Fruit fly (Drosophila melanogaster): ENCODE measurements around the gene Akap200.
A peak's percentile ranks its signal among the peaks of the same experiment; 100 is the strongest.

Akap200 gene

DNA sequence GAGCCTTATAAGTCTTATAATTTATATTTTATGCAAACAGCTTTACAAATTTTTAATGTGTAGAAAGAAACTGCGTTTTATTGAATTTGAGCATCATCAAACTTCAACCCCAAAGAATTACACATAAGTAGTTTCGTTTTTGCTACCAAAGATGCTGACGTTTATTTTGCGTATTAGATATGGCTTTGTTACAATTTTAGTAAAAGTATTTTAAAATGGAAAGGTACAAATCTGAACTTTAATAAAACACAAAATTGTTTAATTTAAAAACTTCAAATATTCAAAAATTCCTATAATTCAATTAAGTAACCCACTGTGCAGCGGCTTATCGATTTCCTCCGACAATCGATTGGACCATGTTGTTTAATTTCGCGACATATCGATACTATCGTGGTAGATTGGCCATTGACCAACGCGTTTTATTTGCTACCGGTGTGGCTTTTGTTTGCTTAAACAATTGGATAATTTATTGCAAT lies 48.7 kb downstream of the Akap200 start, which contains the start of gene prg (continued):
- TF ChIP-seq gcm (GFP tag; optimal IDR thresholded peaks at IDR 0.05): peak; percentile 45
- no peak for TF ChIP-seq kni (GFP tag; optimal IDR thresholded peaks at IDR 0.05)
- TF ChIP-seq scrt (GFP tag; optimal IDR thresholded peaks at IDR 0.05): no peak
- TF ChIP-seq ewg (GFP tag; optimal IDR thresholded peaks at IDR 0.05): peak; percentile 19
- TF ChIP-seq CG15269 (tag; optimal IDR thresholded peaks at IDR 0.05): peak; percentile 68
- no peak for TF ChIP-seq CG31388 (GFP tag; optimal IDR thresholded peaks at IDR 0.05)
- no peak for TF ChIP-seq fd64A (GFP tag; optimal IDR thresholded peaks at IDR 0.05)
- TF ChIP-seq CG34422 (GFP tag; IDR thresholded peaks at IDR 0.05): peak; percentile 29; the same call in 1 of the 3 replicates
- TF ChIP-seq B-H1 (GFP tag; IDR thresholded peaks at IDR 0.05): no peak
- peak; percentile 84 for TF ChIP-seq Max (GFP tag; optimal IDR thresholded peaks at IDR 0.05)
- no peak for TF ChIP-seq ssp (GFP tag; IDR thresholded peaks at IDR 0.05)
- TF ChIP-seq PHDP (tag; optimal IDR thresholded peaks at IDR 0.05): peak; percentile 69
- TF ChIP-seq knrl (GFP tag; IDR thresholded peaks at IDR 0.05; ENCODE audit: partially characterized antibody): peak; percentile 90
- TF ChIP-seq cato (GFP tag; optimal IDR thresholded peaks at IDR 0.05; ENCODE audit: borderline replicate concordance): peak; percentile 14
- no peak for TF ChIP-seq CG33557 (GFP tag; optimal IDR thresholded peaks at IDR 0.05)
- no peak; the same call in 2 of the 3 replicates for TF ChIP-seq Mrtf (GFP tag; IDR thresholded peaks at IDR 0.05)
- peak; percentile 78 for TF ChIP-seq ems (GFP tag; optimal IDR thresholded peaks at IDR 0.05)
- peak; percentile 23; the same call in 1 of the 2 replicates for TF ChIP-seq sisA (GFP tag; IDR thresholded peaks at IDR 0.05)
- TF ChIP-seq repo (GFP tag; optimal IDR thresholded peaks at IDR 0.05): peak; percentile 38
- TF ChIP-seq sima (GFP tag; optimal IDR thresholded peaks at IDR 0.05): no peak
- no peak for TF ChIP-seq CG3726 (GFP tag; IDR thresholded peaks at IDR 0.05)
- TF ChIP-seq pnt (GFP tag; optimal IDR thresholded peaks at IDR 0.05): peak; percentile 13
- TF ChIP-seq CG2116 (GFP tag; optimal IDR thresholded peaks at IDR 0.05): peak; percentile 75
- TF ChIP-seq C15 (GFP tag; IDR thresholded peaks at IDR 0.05): no peak
- TF ChIP-seq CG14860 (GFP tag; IDR thresholded peaks at IDR 0.05; ENCODE audit: partially characterized antibody): peak; percentile 94
- TF ChIP-seq Abd-B (GFP tag; optimal IDR thresholded peaks at IDR 0.05): peak; percentile 52
- peak; percentile 47 for TF ChIP-seq CG10366 (GFP tag; IDR thresholded peaks at IDR 0.05)
- peak; percentile 56 for TF ChIP-seq Antp (GFP tag; optimal IDR thresholded peaks at IDR 0.05)
- no peak for TF ChIP-seq salm (tag; optimal IDR thresholded peaks at IDR 0.05)
- TF ChIP-seq chn (GFP tag; optimal IDR thresholded peaks at IDR 0.05): peak; percentile 33
- TF ChIP-seq gt (GFP tag; IDR thresholded peaks at IDR 0.05): no peak
- peak; percentile 67 for TF ChIP-seq D19A (tag; optimal IDR thresholded peaks at IDR 0.05)
- TF ChIP-seq Hr78 (GFP tag; optimal IDR thresholded peaks at IDR 0.05): peak in 1 of 2 experiments; percentile 34
- peak; percentile 42 for TF ChIP-seq HHEX (GFP tag; optimal IDR thresholded peaks at IDR 0.05)
- TF ChIP-seq fru (optimal IDR thresholded peaks at IDR 0.05): no peak
- TF ChIP-seq HmgD (GFP tag; optimal IDR thresholded peaks at IDR 0.05): no peak
- TF ChIP-seq dmrt99B (tag; optimal IDR thresholded peaks at IDR 0.05): peak; percentile 77
- TF ChIP-seq Dbx (GFP tag; IDR thresholded peaks at IDR 0.05): peak; percentile 81
- peak; percentile 54 for TF ChIP-seq az2 (GFP tag; optimal IDR thresholded peaks at IDR 0.05)
- peak; percentile 62 for TF ChIP-seq Hmx (GFP tag; optimal IDR thresholded peaks at IDR 0.05)
- TF ChIP-seq CG12769 (tag; optimal IDR thresholded peaks at IDR 0.05): peak; percentile 28
- TF ChIP-seq shn (GFP tag; optimal IDR thresholded peaks at IDR 0.05): peak; percentile 31
- TF ChIP-seq Ssrp (tag; optimal IDR thresholded peaks at IDR 0.05): peak; percentile 51
- TF ChIP-seq Bteb2 (GFP tag; optimal IDR thresholded peaks at IDR 0.05): peak; percentile 72
- TF ChIP-seq Fer3 (tag; optimal IDR thresholded peaks at IDR 0.05): peak; percentile 66
- peak; percentile 66 for TF ChIP-seq CG13624 (GFP tag; optimal IDR thresholded peaks at IDR 0.05)
- TF ChIP-seq twi (tag; optimal IDR thresholded peaks at IDR 0.05): peak; percentile 34
- peak; percentile 73 for TF ChIP-seq CG3281 (GFP tag; optimal IDR thresholded peaks at IDR 0.05)
- TF ChIP-seq CG7556 (GFP tag; optimal IDR thresholded peaks at IDR 0.05): peak; percentile 70
- no peak for TF ChIP-seq CG2199 (GFP tag; IDR thresholded peaks at IDR 0.05)
- TF ChIP-seq abd-A (tag; optimal IDR thresholded peaks at IDR 0.05): no peak

Data from whole organism, embryonic.